Fruit fly (Drosophila melanogaster): ENCODE results near the gene Dnz1.

Dnz1 gene

dm6 chr2L:10856328-10856942 lies at the start of gene Dnz1 (continued):
- TF ChIP-seq Lpt (GFP tag; optimal IDR thresholded peaks at IDR 0.05) (no peak), aop (GFP tag; IDR thresholded peaks at IDR 0.05) (no peak), CG4282 (GFP tag; optimal IDR thresholded peaks at IDR 0.05) (no peak), CG8359 (GFP tag; optimal IDR thresholded peaks at IDR 0.05; ENCODE audit: borderline replicate concordance) (no peak), CG7372 (GFP tag; IDR thresholded peaks at IDR 0.05) (no peak), Med (GFP tag) (peak; percentile 75), phol (tag; optimal IDR thresholded peaks at IDR 0.05) (peak; percentile 49), CG15514 (GFP tag; optimal IDR thresholded peaks at IDR 0.05) (peak; percentile 97), Atf-2 (GFP tag; optimal IDR thresholded peaks at IDR 0.05) (no peak), pita (GFP tag; optimal IDR thresholded peaks at IDR 0.05) (no peak), CG10209 (GFP tag; optimal IDR thresholded peaks at IDR 0.05) (peak; percentile 25), Jarid2 (GFP tag; optimal IDR thresholded peaks at IDR 0.05) (no peak), Mrtf (GFP tag; IDR thresholded peaks at IDR 0.05) (no peak), CG4424 (GFP tag; optimal IDR thresholded peaks at IDR 0.05) (peak; percentile 58), gem (tag; optimal IDR thresholded peaks at IDR 0.05) (peak; percentile 73), chif (GFP tag; optimal IDR thresholded peaks at IDR 0.05) (peak; percentile 7 to 23), ab (GFP tag; optimal IDR thresholded peaks at IDR 0.05) (no peak), MTF-1 (GFP tag; optimal IDR thresholded peaks at IDR 0.05; ENCODE audit: borderline replicate concordance) (no peak), pnt (GFP tag; optimal IDR thresholded peaks at IDR 0.05) (peak; percentile 18), CG6689 (GFP tag; IDR thresholded peaks at IDR 0.05) (peak; percentile 40; the same call in 1 of the 2 replicates), CG9437 (GFP tag; optimal IDR thresholded peaks at IDR 0.05) (no peak), Hsf (GFP tag; optimal IDR thresholded peaks at IDR 0.05) (peak; percentile 56), CG2875 (GFP tag; optimal IDR thresholded peaks at IDR 0.05) (no peak), CG11560 (tag; IDR thresholded peaks at IDR 0.05) (no peak; the same call in 2 of the 3 replicates), esg (GFP tag; conservative IDR thresholded peaks at IDR 0.05) (peak; percentile 33; the same call in 1 of the 2 replicates), CG12769 (tag; optimal IDR thresholded peaks at IDR 0.05) (no peak), CG7271 (tag; optimal IDR thresholded peaks at IDR 0.05) (no peak), CG17186 (GFP tag; optimal IDR thresholded peaks at IDR 0.05) (no peak), CG13424 (tag; optimal IDR thresholded peaks at IDR 0.05) (peak; percentile 60), cad (GFP tag; optimal IDR thresholded peaks at IDR 0.05) (no peak), CG6654 (GFP tag; optimal IDR thresholded peaks at IDR 0.05) (no peak), Ravus (GFP tag; IDR thresholded peaks at IDR 0.05) (no peak), lola (GFP tag; optimal IDR thresholded peaks at IDR 0.05) (no peak), MBD-R2 (GFP tag; IDR thresholded peaks at IDR 0.05) (peak; percentile 67), dpn (GFP tag; optimal IDR thresholded peaks at IDR 0.05) (peak in 1 of 2 experiments; percentile 54), CG9932 (GFP tag; IDR thresholded peaks at IDR 0.05) (peak; percentile 92), Lhr (GFP tag; optimal IDR thresholded peaks at IDR 0.05) (no peak), CG31224 (GFP tag; IDR thresholded peaks at IDR 0.05) (peak; percentile 17; the same call in 1 of the 2 replicates), CG12155 (GFP tag; optimal IDR thresholded peaks at IDR 0.05) (peak; percentile 56), Asciz (GFP tag; optimal IDR thresholded peaks at IDR 0.05) (no peak), amos (GFP tag; IDR thresholded peaks at IDR 0.05; ENCODE audit: partially characterized antibody) (no peak), CG3163 (GFP tag; optimal IDR thresholded peaks at IDR 0.05) (no peak), knrl (GFP tag; IDR thresholded peaks at IDR 0.05; ENCODE audit: partially characterized antibody) (no peak), Camta (GFP tag; optimal IDR thresholded peaks at IDR 0.05) (peak; percentile 3), CG2116 (GFP tag; optimal IDR thresholded peaks at IDR 0.05) (peak; percentile 8), sim (GFP tag; IDR thresholded peaks at IDR 0.05) (no peak), HHEX (GFP tag; optimal IDR thresholded peaks at IDR 0.05) (peak; percentile 1), shn (GFP tag; optimal IDR thresholded peaks at IDR 0.05) (no peak), tap (tag; optimal IDR thresholded peaks at IDR 0.05) (peak; percentile 39), Side (GFP tag; optimal IDR thresholded peaks at IDR 0.05) (peak; percentile 42)
